Worm (Caenorhabditis elegans) whole organism, L3 larva: ENCODE results near the gene hcp-2.

Source experiments
- R02D3.7 ChIP-seq: fragments of 150-350 bp; optimal IDR thresholded peaks from 2 replicates; lab custom pipeline; 2014; ENCODE audit warnings: missing biosample characterization, missing genetic modification characterization
- ZK546.5 ChIP-seq: sonication (generic microtip); optimal IDR thresholded peaks from 2 replicates; lab custom pipeline; 2017; ENCODE audit warnings: missing biosample characterization, missing genetic modification characterization
- aly-2 ChIP-seq: fragments of 150-350 bp; optimal IDR thresholded peaks from 2 replicates; lab custom pipeline; 2014; ENCODE audit warnings: missing biosample characterization, missing genetic modification characterization
- ama-1 ChIP-seq: fragments of 150-350 bp; optimal IDR thresholded peaks from 2 replicates; lab custom pipeline; 2018
- ceh-16 ChIP-seq: sonication (generic microtip); optimal IDR thresholded peaks from 2 replicates; lab custom pipeline; 2017; ENCODE audit warnings: missing biosample characterization, missing genetic modification characterization
- ceh-28 ChIP-seq: fragments of 150-350 bp; optimal IDR thresholded peaks from 2 replicates; lab custom pipeline; 2014; ENCODE audit warnings: missing biosample characterization, missing genetic modification reagents, missing genetic modification characterization
- ceh-82 ChIP-seq: fragments of 150-350 bp; optimal IDR thresholded peaks from 2 replicates; lab custom pipeline; 2014; ENCODE audit warnings: missing biosample characterization, missing genetic modification characterization
- ceh-9 ChIP-seq: sonication (generic microtip); optimal IDR thresholded peaks from 2 replicates; lab custom pipeline; 2018; ENCODE audit warnings: missing biosample characterization, missing genetic modification characterization
- daf-12 ChIP-seq: fragments of 150-350 bp; optimal IDR thresholded peaks from 2 replicates; lab custom pipeline; 2014; ENCODE audit warnings: missing biosample characterization, missing genetic modification reagents, missing genetic modification characterization
- egl-27 ChIP-seq: sonication (generic microtip); optimal IDR thresholded peaks from 4 replicates; lab custom pipeline; 2017; ENCODE audit warnings: missing biosample characterization, missing genetic modification reagents, missing genetic modification characterization
- egl-5 ChIP-seq: fragments of 150-350 bp; optimal IDR thresholded peaks from 2 replicates; lab custom pipeline; 2017; ENCODE audit warnings: missing biosample characterization, missing genetic modification reagents, missing genetic modification characterization, inconsistent platforms
- elt-1 ChIP-seq: fragments of 150-350 bp; optimal IDR thresholded peaks from 2 replicates; lab custom pipeline; 2014; ENCODE audit warnings: missing biosample characterization, missing genetic modification characterization
- elt-2 ChIP-seq: sonication (generic microtip); optimal IDR thresholded peaks from 2 replicates; lab custom pipeline; 2016; ENCODE audit warnings: missing genetic modification reagents, mild to moderate bottlenecking, missing genetic modification characterization, missing compliant biosample characterization
- fkh-2 ChIP-seq: fragments of 150-350 bp; optimal IDR thresholded peaks from 2 replicates; lab custom pipeline; 2014; ENCODE audit warnings: missing biosample characterization, missing genetic modification reagents, missing genetic modification characterization
- fos-1 ChIP-seq: fragments of 150-350 bp; optimal IDR thresholded peaks from 2 replicates; lab custom pipeline; 2014; ENCODE audit warnings: missing biosample characterization, missing genetic modification characterization
- hmg-11 ChIP-seq: sonication (generic microtip); optimal IDR thresholded peaks from 2 replicates; lab custom pipeline; 2016; ENCODE audit warnings: missing genetic modification characterization, missing compliant biosample characterization
- jun-1 ChIP-seq: fragments of 150-350 bp; optimal IDR thresholded peaks from 2 replicates; lab custom pipeline; 2014; ENCODE audit warnings: missing biosample characterization, missing genetic modification reagents, missing genetic modification characterization
- lin-15B ChIP-seq: fragments of 150-350 bp; optimal IDR thresholded peaks from 2 replicates; lab custom pipeline; 2014; ENCODE audit warnings: missing biosample characterization, missing genetic modification characterization
- lin-39 ChIP-seq: fragments of 150-350 bp; optimal IDR thresholded peaks from 2 replicates; lab custom pipeline; 2018; ENCODE audit warnings: missing biosample characterization, missing genetic modification reagents, missing genetic modification characterization
- mdl-1 ChIP-seq: fragments of 150-350 bp; optimal IDR thresholded peaks from 2 replicates; lab custom pipeline; 2014; ENCODE audit warnings: missing biosample characterization, missing genetic modification characterization
- mml-1 ChIP-seq: fragments of 150-350 bp; sonication (generic microtip); optimal IDR thresholded peaks from 3 replicates; lab custom pipeline; 2014; ENCODE audit warnings: missing biosample characterization, missing genetic modification characterization
- nhr-11 ChIP-seq: fragments of 150-350 bp; optimal IDR thresholded peaks from 2 replicates; lab custom pipeline; 2014; ENCODE audit warnings: missing biosample characterization, missing genetic modification characterization
- nhr-12 ChIP-seq: fragments of 150-350 bp; optimal IDR thresholded peaks from 2 replicates; lab custom pipeline; 2014; ENCODE audit warnings: missing biosample characterization, missing genetic modification characterization
- nhr-237 ChIP-seq: fragments of 150-350 bp; optimal IDR thresholded peaks from 2 replicates; lab custom pipeline; 2014; ENCODE audit warnings: missing biosample characterization, missing genetic modification characterization
- nhr-43 ChIP-seq: sonication (generic microtip); optimal IDR thresholded peaks from 2 replicates; lab custom pipeline; 2016; ENCODE audit warnings: mild to moderate bottlenecking, missing genetic modification characterization, missing compliant biosample characterization; ENCODE audit not compliant: poor library complexity, severe bottlenecking
- nhr-67 ChIP-seq: fragments of 150-350 bp; optimal IDR thresholded peaks from 2 replicates; lab custom pipeline; 2014; ENCODE audit warnings: missing biosample characterization, missing genetic modification characterization
- nhr-77 ChIP-seq: fragments of 150-350 bp; optimal IDR thresholded peaks from 2 replicates; lab custom pipeline; 2014; ENCODE audit warnings: missing biosample characterization, missing genetic modification characterization
- pha-4 ChIP-seq: fragments of 150-350 bp; optimal IDR thresholded peaks from 2 replicates; lab custom pipeline; 2014; ENCODE audit warnings: missing biosample characterization, missing genetic modification reagents, missing genetic modification characterization
- pqm-1 ChIP-seq: fragments of 150-350 bp; optimal IDR thresholded peaks from 2 replicates; lab custom pipeline; 2017; ENCODE audit warnings: missing biosample characterization, missing genetic modification characterization, inconsistent platforms
- sea-2 ChIP-seq: fragments of 150-350 bp; sonication (generic microtip); optimal IDR thresholded peaks from 4 replicates; lab custom pipeline; 2014; ENCODE audit warnings: missing biosample characterization, missing genetic modification reagents, missing genetic modification characterization
- tbx-2 ChIP-seq: sonication (generic microtip); optimal IDR thresholded peaks from 2 replicates; lab custom pipeline; 2016; ENCODE audit warnings: mild to moderate bottlenecking, missing genetic modification characterization, missing compliant biosample characterization
- unc-39 ChIP-seq: sonication (generic microtip); optimal IDR thresholded peaks from 4 replicates; lab custom pipeline; 2017; ENCODE audit warnings: missing biosample characterization, missing genetic modification characterization
- zag-1 ChIP-seq: fragments of 150-350 bp; optimal IDR thresholded peaks from 2 replicates; lab custom pipeline; 2014; ENCODE audit warnings: missing biosample characterization, missing genetic modification characterization
- ztf-11 ChIP-seq: fragments of 150-350 bp; optimal IDR thresholded peaks from 2 replicates; lab custom pipeline; 2014; ENCODE audit warnings: missing biosample characterization, missing genetic modification characterization

hcp-2 gene

DNA sequence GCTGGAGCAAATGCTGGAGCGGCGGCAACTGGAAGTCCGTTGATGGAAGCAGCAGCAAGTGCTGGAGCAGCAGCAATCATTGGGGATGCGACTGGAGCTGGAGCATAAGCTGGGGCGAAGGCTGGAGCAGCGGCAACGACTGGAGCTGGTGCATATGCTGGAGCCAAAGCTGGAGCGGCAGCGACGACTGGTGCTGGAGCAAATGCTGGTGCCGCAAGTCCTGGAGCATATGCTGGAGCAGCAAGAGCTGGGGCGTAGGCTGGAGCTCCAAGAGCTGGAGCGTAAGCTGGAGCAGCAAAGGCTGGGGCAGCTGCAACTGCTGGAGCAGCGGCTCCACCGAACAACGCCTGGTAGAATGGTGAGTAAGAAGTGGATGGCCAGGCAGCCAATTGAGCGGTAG lies 27.2 kb upstream of the hcp-2 start:
- no peak for TF ChIP-seq nhr-237 (tag; lab: Kevin White, UChicago)
- TF ChIP-seq aly-2 (tag; lab: Kevin White, UChicago), result no peak
- TF ChIP-seq egl-5 (tag; lab: Kevin White, UChicago), result no peak
- TF ChIP-seq R02D3.7 (tag; lab: Kevin White, UChicago), result no peak
- TF ChIP-seq elt-1 (tag; lab: Kevin White, UChicago), result no peak
- no peak for TF ChIP-seq ztf-11 (tag; lab: Kevin White, UChicago)
- no peak for TF ChIP-seq fos-1 (tag; lab: Kevin White, UChicago)
- no peak for TF ChIP-seq pqm-1 (tag; lab: Kevin White, UChicago)
- TF ChIP-seq sea-2 (GFP tag; lab: Kevin White, UChicago), result no peak
- no peak for TF ChIP-seq pha-4
- TF ChIP-seq, all 47 proteins: peak for 0

DNA sequence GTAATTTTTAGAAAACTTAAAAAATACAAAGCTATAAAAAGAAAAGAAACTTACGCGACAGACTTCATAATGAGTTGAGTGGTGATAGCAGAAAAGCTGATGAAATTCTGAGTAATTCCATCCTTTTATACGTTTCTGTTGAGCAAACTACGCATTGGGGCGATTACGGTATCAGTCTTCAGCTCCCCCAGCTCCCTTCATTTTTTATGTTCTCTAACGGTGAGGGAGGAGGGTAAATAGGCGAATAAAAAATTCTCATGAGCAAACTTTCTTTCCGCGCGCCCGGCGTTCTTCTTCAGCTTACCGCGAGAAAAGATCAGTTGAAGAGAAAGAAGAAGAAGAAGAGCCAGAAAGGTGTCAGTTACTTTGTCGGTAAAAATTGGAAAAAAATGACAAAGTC lies 26.7 kb upstream of the hcp-2 start, which contains the start of gene idpc-7:
TSS of gene idpc-7 (minus strand) at position 101 of the 400 bp plus-strand sequence.
- TF ChIP-seq egl-27 (tag; lab: Kevin White, UChicago) (no peak), tbx-2 (no peak), nhr-43 (tag; lab: Kevin White, UChicago) (no peak), mdl-1 (tag; lab: Kevin White, UChicago) (no peak), R02D3.7 (tag; lab: Kevin White, UChicago) (no peak)

DNA sequence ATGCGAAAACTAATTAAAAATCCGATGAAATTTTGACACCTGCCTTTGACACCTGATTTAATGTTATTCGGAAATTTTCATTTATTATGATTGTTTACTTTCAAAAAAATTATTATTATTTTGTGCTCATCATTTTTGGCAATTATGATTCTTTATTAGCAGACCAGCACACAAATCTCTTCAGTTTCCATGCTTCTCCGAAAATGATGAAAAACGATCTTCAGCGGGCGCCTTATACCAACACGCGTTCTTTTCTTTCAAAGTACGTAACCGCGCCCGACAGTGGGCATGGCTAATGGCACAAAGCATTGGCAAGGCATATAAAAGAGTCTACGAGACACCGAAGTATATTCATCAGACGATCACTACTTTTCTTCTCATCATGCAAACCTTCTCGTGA lies 25.8 kb upstream of the hcp-2 start, which contains the start of gene idpc-6:
TSS of gene idpc-6 (plus strand) at position 301 of the 400 bp plus-strand sequence.
- TF ChIP-seq ceh-82 (no peak), lin-15B (tag; lab: Kevin White, UChicago) (no peak), sea-2 (GFP tag; lab: Kevin White, UChicago) (no peak)

DNA sequence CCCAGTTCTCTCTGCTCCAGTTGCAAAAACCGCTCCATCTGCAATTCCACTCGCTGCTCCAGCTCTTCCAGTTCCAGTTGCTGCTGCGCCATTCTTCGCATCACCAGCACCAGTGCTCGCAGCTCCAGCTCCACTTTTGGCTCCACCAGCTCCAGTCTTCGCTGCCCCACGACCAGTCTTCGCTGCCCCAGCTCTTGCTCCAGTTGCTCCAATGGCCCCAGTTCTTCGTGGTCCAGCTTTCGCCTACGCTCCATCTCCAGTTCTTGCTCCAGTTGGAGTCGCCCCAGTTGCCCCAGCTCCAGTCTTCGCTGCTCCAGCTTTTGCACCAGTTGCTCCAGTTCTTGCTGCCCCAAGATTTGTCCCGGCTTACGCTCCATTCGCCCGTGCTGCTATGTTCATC lies 25.2 kb upstream of the hcp-2 start:
- no peak for TF ChIP-seq ama-1 (lab: Kevin White, UChicago)
- TF ChIP-seq egl-5 (tag; lab: Kevin White, UChicago), result no peak
- no peak for TF ChIP-seq lin-39 (tag; lab: Kevin White, UChicago)
- TF ChIP-seq fos-1 (tag; lab: Kevin White, UChicago), result no peak
- no peak for TF ChIP-seq nhr-12 (tag; lab: Kevin White, UChicago)
- TF ChIP-seq ceh-82, result no peak
- TF ChIP-seq mml-1 (tag; lab: Kevin White, UChicago), result no peak
- TF ChIP-seq sea-2 (GFP tag; lab: Kevin White, UChicago), result no peak
- TF ChIP-seq aly-2 (tag; lab: Kevin White, UChicago), result no peak
- TF ChIP-seq ceh-28 (tag; lab: Kevin White, UChicago), result no peak
- TF ChIP-seq nhr-11 (tag; lab: Kevin White, UChicago), result no peak
- TF ChIP-seq nhr-237 (tag; lab: Kevin White, UChicago), result no peak
- no peak for TF ChIP-seq ceh-16 (tag; lab: Kevin White, UChicago)
- TF ChIP-seq ZK546.5 (tag; lab: Kevin White, UChicago), result no peak
- TF ChIP-seq hmg-11 (tag; lab: Kevin White, UChicago), result no peak
- TF ChIP-seq mdl-1 (tag; lab: Kevin White, UChicago), result no peak
- TF ChIP-seq zag-1 (tag; lab: Kevin White, UChicago), result no peak
- no peak for TF ChIP-seq daf-12 (tag; lab: Kevin White, UChicago)

DNA sequence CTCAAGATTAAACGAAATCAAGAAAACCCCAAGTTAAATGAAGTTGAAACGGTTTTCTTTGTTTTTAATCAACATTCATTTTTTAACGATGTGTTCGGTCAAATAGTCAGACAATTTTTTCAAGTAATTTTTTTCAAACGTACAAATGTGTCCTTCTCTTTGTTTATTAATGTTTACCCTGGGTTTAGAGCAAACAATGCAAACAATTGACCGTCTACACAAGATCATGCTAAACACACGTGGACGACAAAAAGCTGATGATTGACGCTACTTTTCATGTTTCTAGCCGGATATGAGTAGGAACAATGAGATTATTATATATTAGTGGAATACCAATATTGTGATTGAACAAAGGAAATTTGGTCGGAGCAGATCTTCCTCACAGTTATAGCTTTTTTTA lies 24.2 kb upstream of the hcp-2 start:
- TF ChIP-seq pha-4 (peak; percentile 51), nhr-77 (no peak)

DNA sequence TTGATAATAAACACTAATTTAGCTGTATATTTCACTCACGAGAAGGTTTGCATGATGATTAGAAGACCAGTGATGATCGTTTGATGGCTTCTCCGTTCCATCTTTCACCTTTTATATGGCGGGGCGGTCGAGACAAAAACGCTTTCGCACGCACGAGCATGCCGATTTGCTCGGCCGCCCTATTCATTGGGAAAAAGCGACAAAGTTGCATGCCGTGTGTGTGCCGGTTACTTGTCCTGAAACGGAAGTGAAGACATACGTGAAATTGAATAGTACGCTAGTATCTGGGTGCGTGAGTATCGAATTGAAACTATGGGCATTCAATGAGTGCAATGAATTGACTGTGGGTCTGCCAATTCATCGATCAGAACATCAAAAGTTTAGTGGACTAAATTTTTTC lies 22.8 kb upstream of the hcp-2 start, which contains the start of gene idpc-5:
TSS of gene idpc-5 (minus strand) at position 101 of the 400 bp plus-strand sequence.
- no peak for TF ChIP-seq nhr-67 (tag; lab: Kevin White, UChicago)
- TF ChIP-seq, all 47 proteins: peak for 0

DNA sequence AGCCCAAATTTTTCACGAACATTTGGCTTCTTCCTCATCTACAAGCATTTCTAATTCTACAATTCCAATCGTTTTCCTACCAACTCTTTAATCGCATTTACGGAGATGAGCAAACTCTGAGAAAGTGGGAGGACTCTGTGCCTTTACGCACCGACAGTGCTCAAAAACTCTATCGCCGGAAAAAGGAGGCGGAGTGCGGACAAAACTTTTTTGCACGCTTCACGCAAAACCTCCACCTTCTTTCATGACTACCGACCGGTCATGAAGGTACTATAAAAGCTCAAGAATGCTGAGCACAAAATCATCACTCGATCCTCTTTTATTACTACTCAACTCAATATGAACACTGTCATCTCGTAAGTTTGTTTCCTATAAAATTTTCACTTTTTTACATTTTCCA lies 20.5 kb upstream of the hcp-2 start, which contains the start of gene idpc-4:
TSS of gene idpc-4 (plus strand) at position 301 of the 400 bp plus-strand sequence.
- TF ChIP-seq pqm-1 (tag; lab: Kevin White, UChicago) (no peak), jun-1 (no peak), aly-2 (tag; lab: Kevin White, UChicago) (no peak), pha-4 (no peak), nhr-77 (no peak), unc-39 (no peak), elt-2 (tag; lab: Kevin White, UChicago) (no peak), nhr-237 (tag; lab: Kevin White, UChicago) (no peak), ceh-9 (tag; lab: Kevin White, UChicago) (no peak), mdl-1 (tag; lab: Kevin White, UChicago) (no peak), hmg-11 (tag; lab: Kevin White, UChicago) (no peak), fkh-2 (tag; lab: Kevin White, UChicago) (no peak), nhr-12 (tag; lab: Kevin White, UChicago) (no peak)
